Worm (Caenorhabditis elegans) whole organism, young adult: ENCODE results near the gene sma-6.

ENCODE experiments used
- F57C9.4 ChIP-seq: sonication (generic microtip); optimal IDR thresholded peaks from 2 replicates; lab custom pipeline; 2017; ENCODE audit warnings: mild to moderate bottlenecking, missing genetic modification characterization, missing compliant biosample characterization
- K12H6.12 ChIP-seq: fragments of 200-800 bp; sonication (Bioruptor generic); optimal IDR thresholded peaks from 2 replicates; lab custom pipeline; 2018; ENCODE audit warnings: mild to moderate bottlenecking, missing genetic modification characterization, missing compliant biosample characterization
- ama-1 ChIP-seq, 3 experiments: fragments of 150-350 bp in 1 of 3; sonication (generic microtip) in 2 of 3; optimal IDR thresholded peaks; 2 replicates each; lab custom pipeline; 2014 to 2018; ENCODE audit warnings: missing biosample characterization in 2 of 3, missing genetic modification characterization in 2 of 3, missing genetic modification reagents in 2 of 3
- cebp-1 ChIP-seq, 2 experiments: fragments of 200-800 bp in 1 of 2; sonication (Bioruptor generic) in 1 of 2; sonication (generic microtip) in 1 of 2; IDR thresholded peaks in 1 of 2; optimal IDR thresholded peaks in 1 of 2; 2 replicates each; pipeline versions ENCODE4 v1.3.6 to Lab custom; 2017 to 2022; ENCODE audit warnings: missing compliant biosample characterization in 2 of 2, missing genetic modification characterization in 2 of 2, mild to moderate bottlenecking in 1 of 2, missing genetic modification reagents in 1 of 2, moderate library complexity in 1 of 2
- dpff-1 ChIP-seq: sonication (generic microtip); optimal IDR thresholded peaks from 2 replicates; lab custom pipeline; 2017; ENCODE audit warnings: mild to moderate bottlenecking, missing genetic modification characterization, missing compliant biosample characterization
- dpl-1 ChIP-seq: fragments of 150-350 bp; optimal IDR thresholded peaks from 2 replicates; lab custom pipeline; 2014; ENCODE audit warnings: missing biosample characterization, missing genetic modification reagents, missing genetic modification characterization
- hlh-26 ChIP-seq: fragments of 200-800 bp; sonication (Bioruptor generic); conservative IDR thresholded peaks from 2 replicates; pipeline ENCODE4 v1.3.6; 2022; ENCODE audit warnings: missing genetic modification reagents, missing genetic modification characterization, missing compliant biosample characterization
- hrde-1 ChIP-seq: sonication (generic microtip); optimal IDR thresholded peaks from 2 replicates; lab custom pipeline; 2016; ENCODE audit warnings: missing genetic modification characterization, mild to moderate bottlenecking, missing compliant biosample characterization, moderate library complexity, missing genotype, missing genetic modification reagents, borderline replicate concordance
- madf-6 ChIP-seq: fragments of 200-800 bp; sonication (Bioruptor generic); IDR thresholded peaks from 2 replicates; pipeline ENCODE4 v1.3.6; 2022; ENCODE audit warnings: missing genetic modification reagents, missing genetic modification characterization, missing compliant biosample characterization
- sptf-2 ChIP-seq: fragments of 200-800 bp; sonication (Bioruptor generic); optimal IDR thresholded peaks from 2 replicates; lab custom pipeline; 2018; ENCODE audit warnings: mild to moderate bottlenecking, missing genetic modification characterization, missing compliant biosample characterization
- tlf-1 ChIP-seq: fragments of 200-800 bp; sonication (Bioruptor generic); optimal IDR thresholded peaks from 2 replicates; lab custom pipeline; 2018; ENCODE audit warnings: mild to moderate bottlenecking, missing genetic modification characterization, missing compliant biosample characterization
- unc-62 ChIP-seq: fragments of 150-350 bp; optimal IDR thresholded peaks from 2 replicates; lab custom pipeline; 2014; ENCODE audit warnings: missing biosample characterization, missing genetic modification reagents, missing genetic modification characterization
- ztf-22 ChIP-seq: fragments of 200-800 bp; sonication (Bioruptor generic); optimal IDR thresholded peaks from 2 replicates; lab custom pipeline; 2018; ENCODE audit warnings: mild to moderate bottlenecking, missing genetic modification characterization, moderate library complexity, missing compliant biosample characterization

- TF ChIP-seq F57C9.4 (tag; lab: Kevin White, UChicago): no peak
- TF ChIP-seq sptf-2 (GFP tag; lab: Kevin White, UChicago): no peak
- TF ChIP-seq ama-1 (optimal IDR thresholded peaks at IDR 0.05; lab: Kevin White, UChicago): no peak
- TF ChIP-seq ama-1 (GFP tag; optimal IDR thresholded peaks at IDR 0.05; lab: Kevin White, UChicago): no peak
- TF ChIP-seq tlf-1 (GFP tag; lab: Kevin White, UChicago): no peak
- no peak for TF ChIP-seq hlh-26 (GFP tag; lab: Robert Waterston, UW)
- no peak for TF ChIP-seq ztf-22 (GFP tag; lab: Kevin White, UChicago)
- no peak for TF ChIP-seq cebp-1 (GFP tag; IDR thresholded peaks at IDR 0.05; lab: Robert Waterston, UW)
- TF ChIP-seq cebp-1 (tag; optimal IDR thresholded peaks at IDR 0.05; lab: Kevin White, UChicago): no peak
- TF ChIP-seq dpl-1 (GFP tag; lab: Kevin White, UChicago): no peak
- no peak for TF ChIP-seq hrde-1 (tag; lab: Kevin White, UChicago)
- no peak for TF ChIP-seq dpff-1
- no peak for TF ChIP-seq unc-62 (GFP tag; lab: Kevin White, UChicago)
- no peak for TF ChIP-seq K12H6.12 (tag; lab: Kevin White, UChicago)
- no peak for TF ChIP-seq madf-6 (GFP tag; lab: Robert Waterston, UW)
These were observed 11.1 kb downstream of the sma-6 start, which contains the start of gene C32D5.14 for ce11 chrII:6335358-6335757.
